Fruit fly (Drosophila melanogaster) whole organism, embryonic: ENCODE measurements around the gene yellow-e2.

Experiments used
- Asciz ChIP-seq: fragments of 200-800 bp; sonication (Bioruptor generic); optimal IDR thresholded peaks from 2 replicates; lab custom pipeline; 2017; ENCODE audit warnings: missing biosample characterization, mild to moderate bottlenecking, missing genetic modification characterization, missing genetic modification reagents
- CG10209 ChIP-seq: fragments of 200-800 bp; sonication (Bioruptor generic); optimal IDR thresholded peaks from 3 replicates; lab custom pipeline; 2017; ENCODE audit warnings: missing biosample characterization, mild to moderate bottlenecking, missing genetic modification characterization, missing genetic modification reagents
- CG11456 ChIP-seq: fragments of 200-800 bp; sonication (Bioruptor generic); IDR thresholded peaks from 3 replicates; pipeline ENCODE4 v1.3.6; 2022; ENCODE audit warnings: missing biosample characterization, missing genetic modification characterization
- CG11695 ChIP-seq: fragments of 200-800 bp; sonication (Bioruptor generic); IDR thresholded peaks from 3 replicates; pipeline ENCODE4 v1.3.6; 2022; ENCODE audit warnings: missing biosample characterization, missing genetic modification characterization
- CG11696 ChIP-seq: fragments of 200-800 bp; sonication (Bioruptor generic); IDR thresholded peaks from 2 replicates; pipeline ENCODE4 v1.3.6; 2022; ENCODE audit warnings: missing biosample characterization, missing genetic modification characterization
- CG12744 ChIP-seq: fragments of 200-800 bp; sonication (Bioruptor generic); optimal IDR thresholded peaks from 2 replicates; lab custom pipeline; 2016; ENCODE audit warnings: missing biosample characterization, missing genetic modification characterization
- CG13123 ChIP-seq: fragments of 200-800 bp; sonication (Bioruptor generic); optimal IDR thresholded peaks from 2 replicates; lab custom pipeline; 2016; ENCODE audit warnings: missing biosample characterization, missing genetic modification characterization
- CG14050 ChIP-seq: fragments of 200-800 bp; sonication (Bioruptor generic); IDR thresholded peaks from 3 replicates; pipeline ENCODE4 v1.3.6; 2022; ENCODE audit warnings: missing biosample characterization, missing genetic modification characterization
- CG14667 ChIP-seq: fragments of 200-800 bp; sonication (Bioruptor generic); IDR thresholded peaks from 2 replicates; pipeline ENCODE4 v1.3.6; 2022; ENCODE audit warnings: missing biosample characterization, missing genetic modification characterization
- CG34224 ChIP-seq: fragments of 200-800 bp; sonication (Bioruptor generic); IDR thresholded peaks from 3 replicates; pipeline ENCODE4 v1.3.6; 2022; ENCODE audit warnings: missing biosample characterization, missing genetic modification characterization; ENCODE audit not compliant: partially characterized antibody
- CG34422 ChIP-seq: fragments of 200-800 bp; sonication (Bioruptor generic); IDR thresholded peaks from 3 replicates; pipeline ENCODE4 v1.3.6; 2022; ENCODE audit warnings: missing biosample characterization, missing genetic modification characterization
- CG6765 ChIP-seq: fragments of 200-800 bp; sonication (Bioruptor generic); optimal IDR thresholded peaks from 3 replicates; lab custom pipeline; 2017; ENCODE audit warnings: missing biosample characterization, mild to moderate bottlenecking, missing genetic modification characterization
- CG9727 ChIP-seq: fragments of 200-800 bp; sonication (Bioruptor generic); optimal IDR thresholded peaks from 3 replicates; lab custom pipeline; 2017; ENCODE audit warnings: missing biosample characterization, mild to moderate bottlenecking, missing genetic modification characterization
- CG9876 ChIP-seq: fragments of 200-800 bp; sonication (Bioruptor generic); optimal IDR thresholded peaks from 2 replicates; lab custom pipeline; 2016; ENCODE audit warnings: missing biosample characterization, missing genetic modification characterization
- CoRest ChIP-seq: fragments of 200-800 bp; sonication (Bioruptor generic); optimal IDR thresholded peaks from 3 replicates; lab custom pipeline; 2018; ENCODE audit warnings: missing biosample characterization, mild to moderate bottlenecking, missing genetic modification characterization, moderate library complexity
- Ets65A ChIP-seq: fragments of 200-800 bp; sonication (Bioruptor generic); peaks from one replicate; lab custom pipeline; 2016; ENCODE audit warnings: missing biosample characterization, missing genetic modification characterization
- H2.0 ChIP-seq: fragments of 200-800 bp; sonication (Bioruptor generic); IDR thresholded peaks from 2 replicates; pipeline ENCODE4 v1.3.6; 2022; ENCODE audit warnings: missing biosample characterization, missing genetic modification characterization
- HLHmδ ChIP-seq: fragments of 200-800 bp; sonication (Bioruptor generic); optimal IDR thresholded peaks from 2 replicates; lab custom pipeline; 2018; ENCODE audit warnings: missing biosample characterization, mild to moderate bottlenecking, missing genetic modification characterization, moderate library complexity
- Lhr ChIP-seq: fragments of 200-800 bp; sonication (Bioruptor generic); optimal IDR thresholded peaks from 3 replicates; lab custom pipeline; 2017; ENCODE audit warnings: mild to moderate bottlenecking, missing biosample characterization, missing genetic modification reagents, missing genetic modification characterization
- MTF-1 ChIP-seq: fragments of 200-800 bp; sonication (Bioruptor generic); optimal IDR thresholded peaks from 2 replicates; lab custom pipeline; 2018; ENCODE audit warnings: missing biosample characterization, mild to moderate bottlenecking, missing genetic modification characterization, borderline replicate concordance
- Med ChIP-seq: fragments of 200-800 bp; sonication (Bioruptor generic); peaks from one replicate; lab custom pipeline; 2016; ENCODE audit warnings: missing biosample characterization, missing genetic modification characterization, mild to moderate bottlenecking, inconsistent platforms, moderate library complexity
- NK7.1 ChIP-seq: fragments of 200-800 bp; sonication (Bioruptor generic); optimal IDR thresholded peaks from 3 replicates; lab custom pipeline; 2016; ENCODE audit warnings: missing biosample characterization, missing genetic modification characterization
- Neu2 ChIP-seq: fragments of 200-800 bp; sonication (Bioruptor generic); optimal IDR thresholded peaks from 3 replicates; lab custom pipeline; 2016; ENCODE audit warnings: missing biosample characterization, missing genetic modification characterization, borderline replicate concordance
- Ravus ChIP-seq: fragments of 200-800 bp; sonication (Bioruptor generic); IDR thresholded peaks from 2 replicates; pipeline ENCODE4 v1.3.6; 2022; ENCODE audit warnings: missing biosample characterization, missing genetic modification characterization
- Spps ChIP-seq: fragments of 200-800 bp; sonication (Bioruptor generic); optimal IDR thresholded peaks from 2 replicates; lab custom pipeline; 2018; ENCODE audit warnings: missing biosample characterization, mild to moderate bottlenecking, missing genetic modification characterization
- ap ChIP-seq: fragments of 200-800 bp; sonication (Bioruptor generic); IDR thresholded peaks from 2 replicates; pipeline ENCODE4 v1.3.6; 2022; ENCODE audit warnings: missing biosample characterization, missing genetic modification characterization
- bcd ChIP-seq: fragments of 200-800 bp; sonication (Bioruptor generic); optimal IDR thresholded peaks from 2 replicates; lab custom pipeline; 2017; ENCODE audit warnings: missing biosample characterization, mild to moderate bottlenecking, missing genetic modification characterization
- cato ChIP-seq: fragments of 200-800 bp; sonication (Bioruptor generic); optimal IDR thresholded peaks from 2 replicates; lab custom pipeline; 2016; ENCODE audit warnings: missing biosample characterization, missing genetic modification characterization, borderline replicate concordance
- cg ChIP-seq: fragments of 200-800 bp; sonication (Bioruptor generic); optimal IDR thresholded peaks from 3 replicates; lab custom pipeline; 2019; ENCODE audit warnings: missing biosample characterization, mild to moderate bottlenecking, missing genetic modification characterization, moderate library complexity
- chm ChIP-seq: fragments of 200-800 bp; sonication (Bioruptor generic); IDR thresholded peaks from 2 replicates; pipeline ENCODE4 v1.3.6; 2022; ENCODE audit warnings: missing biosample characterization, missing genetic modification characterization
- da ChIP-seq: fragments of 200-800 bp; sonication (Bioruptor generic); optimal IDR thresholded peaks from 2 replicates; lab custom pipeline; 2016; ENCODE audit warnings: missing biosample characterization, missing genetic modification characterization
- en ChIP-seq: fragments of 200-800 bp; sonication (Bioruptor generic); optimal IDR thresholded peaks from 2 replicates; lab custom pipeline; 2016; ENCODE audit warnings: missing biosample characterization, missing genetic modification characterization
- exex ChIP-seq: fragments of 200-800 bp; sonication (Bioruptor generic); optimal IDR thresholded peaks from 4 replicates; lab custom pipeline; 2018; ENCODE audit warnings: missing biosample characterization, mild to moderate bottlenecking, missing genetic modification characterization, moderate library complexity
- fru ChIP-seq: fragments of >200 bp; optimal IDR thresholded peaks from 2 replicates; lab custom pipeline; 2017
- grn ChIP-seq: fragments of 200-800 bp; sonication (Bioruptor generic); optimal IDR thresholded peaks from 3 replicates; lab custom pipeline; 2017; ENCODE audit warnings: missing biosample characterization, missing genetic modification characterization
- inv ChIP-seq: fragments of 200-800 bp; sonication (Bioruptor generic); IDR thresholded peaks from 2 replicates; pipeline ENCODE4 v1.3.6; 2022; ENCODE audit warnings: missing biosample characterization, missing genetic modification characterization; ENCODE audit not compliant: partially characterized antibody
- jing ChIP-seq: fragments of 200-800 bp; sonication (Bioruptor generic); optimal IDR thresholded peaks from 2 replicates; lab custom pipeline; 2018; ENCODE audit warnings: missing biosample characterization, mild to moderate bottlenecking, missing genetic modification characterization
- kah ChIP-seq: fragments of 200-800 bp; sonication (Bioruptor generic); optimal IDR thresholded peaks from 2 replicates; lab custom pipeline; 2018; ENCODE audit warnings: missing biosample characterization, mild to moderate bottlenecking, missing genetic modification characterization
- lola ChIP-seq, 3 experiments: fragments of >200 bp in 2 of 3; fragments of 200-800 bp in 1 of 3; sonication (Bioruptor generic) in 1 of 3; optimal IDR thresholded peaks; 2 replicates each; lab custom pipeline; 2017 to 2019; ENCODE audit warnings: missing biosample characterization in 3 of 3, missing genetic modification characterization in 3 of 3, mild to moderate bottlenecking in 1 of 3, moderate library complexity in 1 of 3
- maf-S ChIP-seq: fragments of 200-800 bp; sonication (Bioruptor generic); optimal IDR thresholded peaks from 2 replicates; lab custom pipeline; 2016; ENCODE audit warnings: missing biosample characterization, missing genetic modification characterization
- nau ChIP-seq: fragments of 200-800 bp; sonication (Bioruptor generic); optimal IDR thresholded peaks from 3 replicates; lab custom pipeline; 2017; ENCODE audit warnings: missing biosample characterization, mild to moderate bottlenecking, missing genetic modification characterization, missing genetic modification reagents
- nerfin-2 ChIP-seq: fragments of 200-800 bp; sonication (Bioruptor generic); IDR thresholded peaks from 2 replicates; pipeline ENCODE4 v1.3.6; 2022; ENCODE audit warnings: missing biosample characterization, missing genetic modification characterization; ENCODE audit not compliant: partially characterized antibody
- pros ChIP-seq: fragments of 200-800 bp; sonication (Bioruptor generic); optimal IDR thresholded peaks from 3 replicates; lab custom pipeline; 2019; ENCODE audit warnings: missing biosample characterization, mild to moderate bottlenecking, missing genetic modification characterization, moderate library complexity
- salm ChIP-seq: fragments of 200-800 bp; sonication (Bioruptor generic); optimal IDR thresholded peaks from 2 replicates; lab custom pipeline; 2018; ENCODE audit warnings: missing biosample characterization, mild to moderate bottlenecking, missing genetic modification characterization
- schlank ChIP-seq: fragments of 200-800 bp; sonication (Bioruptor generic); optimal IDR thresholded peaks from 2 replicates; lab custom pipeline; 2018; ENCODE audit warnings: missing biosample characterization, mild to moderate bottlenecking, missing genetic modification characterization
- seq ChIP-seq: fragments of 200-800 bp; sonication (Bioruptor generic); IDR thresholded peaks from 2 replicates; pipeline ENCODE4 v1.3.6; 2022; ENCODE audit warnings: missing biosample characterization, missing genetic modification characterization
- sisA ChIP-seq: fragments of 200-800 bp; sonication (Bioruptor generic); IDR thresholded peaks from 2 replicates; pipeline ENCODE4 v1.3.6; 2022; ENCODE audit warnings: missing biosample characterization, missing genetic modification characterization
- ttk ChIP-seq: fragments of 200-800 bp; sonication (Bioruptor generic); IDR thresholded peaks from 2 replicates; pipeline ENCODE4 v2.1.2; 2022; ENCODE audit warnings: missing biosample characterization, missing genetic modification characterization
- tx ChIP-seq: fragments of 200-800 bp; sonication (Bioruptor generic); optimal IDR thresholded peaks from 2 replicates; lab custom pipeline; 2016; ENCODE audit warnings: missing biosample characterization, missing genetic modification characterization
- wor ChIP-seq: fragments of 200-800 bp; sonication (Bioruptor generic); IDR thresholded peaks from 2 replicates; pipeline ENCODE4 v1.3.6; 2022; ENCODE audit warnings: missing biosample characterization, missing genetic modification characterization
- zen2 ChIP-seq: fragments of 200-800 bp; sonication (Bioruptor generic); IDR thresholded peaks from 3 replicates; pipeline ENCODE4 v1.3.6; 2022; ENCODE audit warnings: missing biosample characterization, missing genetic modification characterization; ENCODE audit not compliant: partially characterized antibody

yellow-e2 gene

dm6 chr3R:13441703-13442102 is 34.9 kb upstream of the yellow-e2 start (continued):
- TF ChIP-seq bcd (no peak), Spps (tag; lab: Kevin White, UChicago) (no peak), da (GFP tag; lab: Kevin White, UChicago) (no peak), CG11696 (GFP tag; lab: Robert Waterston, UW) (no peak), nau (GFP tag; lab: Kevin White, UChicago) (peak; percentile 0), cato (no peak), CG14050 (GFP tag; lab: Robert Waterston, UW) (no peak), CG11456 (GFP tag; lab: Robert Waterston, UW) (no peak), pros (GFP tag; lab: Kevin White, UChicago) (no peak), wor (no peak), nerfin-2 (GFP tag; lab: Robert Waterston, UW) (no peak), CG11695 (GFP tag; lab: Robert Waterston, UW) (no peak), CG10209 (GFP tag; lab: Kevin White, UChicago) (no peak), Ravus (GFP tag; lab: Robert Waterston, UW) (no peak), maf-S (no peak), grn (GFP tag; lab: Kevin White, UChicago) (no peak), jing (GFP tag; lab: Kevin White, UChicago) (no peak), NK7.1 (no peak), H2.0 (no peak), CG12744 (GFP tag; lab: Kevin White, UChicago) (no peak), Asciz (GFP tag; lab: Kevin White, UChicago) (peak; percentile 27), MTF-1 (GFP tag; lab: Kevin White, UChicago) (peak; percentile 42), CG6765 (GFP tag; lab: Kevin White, UChicago) (peak; percentile 12), CG13123 (GFP tag; lab: Kevin White, UChicago) (no peak), CoRest (peak; percentile 26), kah (GFP tag; lab: Kevin White, UChicago) (no peak), CG34224 (GFP tag; lab: Robert Waterston, UW) (no peak), ttk (GFP tag; lab: Robert Waterston, UW) (no peak), tx (GFP tag; lab: Kevin White, UChicago) (no peak), exex (tag; lab: Kevin White, UChicago) (no peak), inv (no peak), CG14667 (GFP tag; lab: Robert Waterston, UW) (no peak), ap (GFP tag; lab: Robert Waterston, UW) (no peak), CG9727 (GFP tag; lab: Kevin White, UChicago) (no peak), Lhr (GFP tag; lab: Kevin White, UChicago) (no peak), fru (lab: Kevin White, UChicago) (no peak), zen2 (GFP tag; lab: Robert Waterston, UW) (no peak)

dm6 chr3R:13435836-13436235 is 29.0 kb upstream of the yellow-e2 start:
- TF ChIP-seq HLHmδ (GFP tag; lab: Kevin White, UChicago) (no peak), Neu2 (GFP tag; lab: Kevin White, UChicago) (no peak), salm (no peak), Ets65A (GFP tag; lab: Kevin White, UChicago) (peak; percentile 94), chm (GFP tag; lab: Robert Waterston, UW) (no peak), cg (GFP tag; lab: Kevin White, UChicago) (peak; percentile 14), CG9876 (GFP tag; lab: Kevin White, UChicago) (no peak), en (no peak), CG34422 (no peak), schlank (tag; lab: Kevin White, UChicago) (no peak), seq (GFP tag; lab: Robert Waterston, UW) (no peak), CG6765 (GFP tag; lab: Kevin White, UChicago) (no peak), lola (GFP tag; optimal IDR thresholded peaks at IDR 0.05; lab: Kevin White, UChicago) (no peak), Lhr (GFP tag; lab: Kevin White, UChicago) (no peak), Med (GFP tag; lab: Kevin White, UChicago) (peak; percentile 14), sisA (no peak)
